Worm (Caenorhabditis elegans): Measurements from ENCODE around the gene C09F5.1.

The C09F5.1 gene

DNA sequence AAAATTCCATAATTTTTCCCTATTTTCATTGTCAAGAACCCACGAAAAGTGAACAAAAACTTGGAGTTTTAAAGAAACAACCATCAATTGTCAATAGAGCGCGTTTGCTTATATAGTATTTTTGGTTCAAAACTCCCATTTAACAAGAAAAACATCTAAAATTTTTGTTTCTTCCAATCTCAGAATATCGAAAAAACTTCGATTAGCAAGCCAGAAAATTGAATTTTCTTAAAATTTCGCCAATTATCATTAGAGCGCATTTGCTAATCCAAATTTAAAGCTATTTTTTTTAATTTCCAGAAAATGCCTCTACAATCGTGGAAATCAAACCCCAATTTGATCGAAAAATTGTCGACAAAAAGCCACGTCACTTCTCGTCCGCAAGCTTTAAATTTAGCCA lies 12.1 kb upstream of the C09F5.1 start, which contains the start of gene orai-1:
Gene orai-1, plus strand, starts transcription at position 301 of the 400 bp plus-strand sequence.
- TF ChIP-seq lin-11 (tag; optimal IDR thresholded peaks at IDR 0.05) (no peak), dmd-4 (tag; optimal IDR thresholded peaks at IDR 0.05; ENCODE audit: borderline replicate concordance) (no peak), ceh-22 (tag; optimal IDR thresholded peaks at IDR 0.05) (no peak), odd-2 (tag; optimal IDR thresholded peaks at IDR 0.05) (no peak), pros-1 (tag; optimal IDR thresholded peaks at IDR 0.05) (no peak), K09A11.1 (tag; optimal IDR thresholded peaks at IDR 0.05; ENCODE audit: insufficient read depth) (no peak), sdc-2 (tag; optimal IDR thresholded peaks at IDR 0.05) (no peak), che-1 (tag; optimal IDR thresholded peaks at IDR 0.05) (no peak), hlh-15 (tag; optimal IDR thresholded peaks at IDR 0.05) (no peak), unc-86 (tag; optimal IDR thresholded peaks at IDR 0.05) (no peak), ets-4 (tag; optimal IDR thresholded peaks at IDR 0.05) (no peak), K02D7.2 (tag; optimal IDR thresholded peaks at IDR 0.05) (no peak), elt-4 (tag; optimal IDR thresholded peaks at IDR 0.05) (no peak), ref-2 (tag; optimal IDR thresholded peaks at IDR 0.05) (no peak), syd-9 (tag; optimal IDR thresholded peaks at IDR 0.05) (no peak), hlh-8 (tag; optimal IDR thresholded peaks at IDR 0.05) (no peak), dve-1 (tag; optimal IDR thresholded peaks at IDR 0.05) (no peak), ceh-30 (tag; optimal IDR thresholded peaks at IDR 0.05) (no peak), C08G9.2 (tag; optimal IDR thresholded peaks at IDR 0.05) (no peak), ceh-31 (tag; optimal IDR thresholded peaks at IDR 0.05) (no peak)

DNA sequence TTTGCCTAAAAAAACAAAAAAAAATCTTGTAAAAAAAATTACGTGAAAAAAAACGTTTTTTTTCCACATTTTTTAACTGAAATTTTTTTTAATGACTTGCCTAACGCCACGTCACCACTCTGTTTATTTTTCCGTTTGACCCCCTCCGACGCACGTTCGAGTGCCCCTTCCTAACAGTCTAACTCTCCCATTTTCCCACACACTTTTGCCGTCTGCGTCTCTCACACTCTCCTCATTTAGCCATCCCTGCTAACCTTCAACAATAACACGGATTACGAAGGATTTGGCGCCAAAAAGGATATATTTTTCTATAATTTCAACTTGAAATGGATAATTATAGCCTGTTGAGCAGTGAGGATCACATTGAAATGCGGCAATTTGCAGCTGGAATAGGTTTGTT lies 11.3 kb upstream of the C09F5.1 start:
- no peak for TF ChIP-seq sdc-2 (tag; optimal IDR thresholded peaks at IDR 0.05)
- peak; percentile 5 for TF ChIP-seq ceh-31 (tag; optimal IDR thresholded peaks at IDR 0.05)
- TF ChIP-seq ceh-34 (tag; optimal IDR thresholded peaks at IDR 0.05) = peak; percentile 2
- TF ChIP-seq tbx-2 (tag; optimal IDR thresholded peaks at IDR 0.05) = peak; percentile 22
- no peak for TF ChIP-seq ref-2 (tag; optimal IDR thresholded peaks at IDR 0.05)
- TF ChIP-seq eyg-1 (tag; optimal IDR thresholded peaks at IDR 0.05) = peak; percentile 5

DNA sequence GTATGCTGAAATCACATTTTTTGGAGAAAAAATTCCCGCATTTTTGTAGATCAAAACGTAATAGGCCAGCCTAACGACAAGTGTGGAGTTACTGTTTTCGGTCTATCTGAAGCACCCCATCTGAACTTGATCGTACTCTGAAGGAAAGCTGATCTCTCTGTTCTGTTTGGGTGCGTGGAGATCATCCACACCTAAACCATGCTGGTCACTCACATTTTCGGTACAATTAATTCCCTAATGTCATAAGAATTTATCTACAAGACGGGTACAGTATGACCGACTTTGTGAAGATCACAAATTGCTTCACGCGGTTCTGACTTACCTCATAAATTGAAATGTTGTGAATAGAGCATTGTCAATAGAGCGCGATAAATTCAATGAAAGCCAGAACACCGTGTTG lies 8.6 kb upstream of the C09F5.1 start:
- TF ChIP-seq C08G9.2 (tag; optimal IDR thresholded peaks at IDR 0.05) (no peak), ceh-31 (tag; optimal IDR thresholded peaks at IDR 0.05) (no peak), unc-55 (GFP tag; optimal IDR thresholded peaks at IDR 0.05) (no peak), fkh-6 (tag; optimal IDR thresholded peaks at IDR 0.05) (no peak), dmd-4 (tag; optimal IDR thresholded peaks at IDR 0.05; ENCODE audit: borderline replicate concordance) (no peak), syd-9 (tag; optimal IDR thresholded peaks at IDR 0.05) (no peak), tbx-7 (tag; optimal IDR thresholded peaks at IDR 0.05) (no peak), ceh-14 (tag; optimal IDR thresholded peaks at IDR 0.05) (no peak), nhr-11 (tag; optimal IDR thresholded peaks at IDR 0.05) (no peak), K09A11.1 (tag; optimal IDR thresholded peaks at IDR 0.05; ENCODE audit: insufficient read depth) (no peak), sox-2 (GFP tag; IDR thresholded peaks at IDR 0.05) (no peak), npax-4 (tag; optimal IDR thresholded peaks at IDR 0.05) (no peak), ceh-48 (tag; optimal IDR thresholded peaks at IDR 0.05) (no peak), ceh-2 (tag; optimal IDR thresholded peaks at IDR 0.05) (no peak), pqm-1 (tag; optimal IDR thresholded peaks at IDR 0.05) (no peak), fax-1 (tag; optimal IDR thresholded peaks at IDR 0.05) (no peak)

DNA sequence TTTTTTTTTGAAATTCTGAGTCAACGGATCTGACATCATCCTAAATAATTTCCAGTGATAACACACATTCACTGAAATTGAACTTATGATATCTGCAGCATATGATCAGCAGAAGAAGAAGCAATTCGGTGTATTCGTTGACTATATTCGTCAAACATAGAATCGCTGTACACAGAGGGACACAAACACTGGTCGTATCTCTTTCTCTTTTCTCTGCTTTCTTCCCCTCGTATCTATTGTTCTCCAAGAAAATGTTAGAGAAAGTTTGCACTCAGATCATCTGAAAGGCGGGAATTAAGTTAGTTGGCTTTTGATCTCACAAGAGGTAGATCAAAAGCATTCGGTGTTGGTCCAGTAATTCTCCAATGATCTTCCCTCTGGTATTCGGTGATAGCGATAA lies 8.0 kb upstream of the C09F5.1 start:
- TF ChIP-seq pax-1 (tag; optimal IDR thresholded peaks at IDR 0.05) (no peak), fkh-10 (GFP tag; optimal IDR thresholded peaks at IDR 0.05) (no peak), zip-5 (tag; optimal IDR thresholded peaks at IDR 0.05) (no peak), syd-9 (tag; optimal IDR thresholded peaks at IDR 0.05) (no peak), che-1 (tag; optimal IDR thresholded peaks at IDR 0.05) (no peak), hlh-13 (GFP tag; optimal IDR thresholded peaks at IDR 0.05) (no peak), unc-55 (GFP tag; optimal IDR thresholded peaks at IDR 0.05) (no peak), odd-2 (tag; optimal IDR thresholded peaks at IDR 0.05) (no peak), lim-6 (tag; optimal IDR thresholded peaks at IDR 0.05) (no peak)
